Fruit fly (Drosophila melanogaster) whole organism, embryonic: ENCODE measurements around the gene Cortactin.

Experiments used
- CG14860 ChIP-seq: fragments of 200-800 bp; sonication (Bioruptor generic); IDR thresholded peaks from 3 replicates; pipeline ENCODE4 v1.3.6; 2022; ENCODE audit warnings: missing biosample characterization, missing genetic modification characterization; ENCODE audit not compliant: partially characterized antibody
- CG2889 ChIP-seq: fragments of 200-800 bp; sonication (Bioruptor generic); IDR thresholded peaks from 3 replicates; pipeline ENCODE4 v1.3.6; 2022; ENCODE audit warnings: missing biosample characterization, missing genetic modification characterization
- CG7987 ChIP-seq: fragments of 200-800 bp; sonication (Bioruptor generic); optimal IDR thresholded peaks from 2 replicates; lab custom pipeline; 2018; ENCODE audit warnings: missing biosample characterization, mild to moderate bottlenecking, missing genetic modification characterization, moderate library complexity
- aop ChIP-seq: fragments of 200-800 bp; sonication (Bioruptor generic); IDR thresholded peaks from 2 replicates; pipeline ENCODE4 v1.3.6; 2022; ENCODE audit warnings: missing biosample characterization, missing genetic modification characterization
- ap ChIP-seq: fragments of 200-800 bp; sonication (Bioruptor generic); IDR thresholded peaks from 2 replicates; pipeline ENCODE4 v1.3.6; 2022; ENCODE audit warnings: missing biosample characterization, missing genetic modification characterization
- fru ChIP-seq: fragments of >200 bp; optimal IDR thresholded peaks from 2 replicates; lab custom pipeline; 2017
- pnt ChIP-seq: fragments of 200-800 bp; sonication (Bioruptor generic); optimal IDR thresholded peaks from 3 replicates; lab custom pipeline; 2016; ENCODE audit warnings: missing biosample characterization, missing genetic modification characterization
- salm ChIP-seq: fragments of 200-800 bp; sonication (Bioruptor generic); optimal IDR thresholded peaks from 2 replicates; lab custom pipeline; 2018; ENCODE audit warnings: missing biosample characterization, mild to moderate bottlenecking, missing genetic modification characterization
- usp ChIP-seq: fragments of >200 bp; optimal IDR thresholded peaks from 2 replicates; lab custom pipeline; 2017; ENCODE audit warnings: missing biosample characterization, missing genetic modification characterization

DNA sequence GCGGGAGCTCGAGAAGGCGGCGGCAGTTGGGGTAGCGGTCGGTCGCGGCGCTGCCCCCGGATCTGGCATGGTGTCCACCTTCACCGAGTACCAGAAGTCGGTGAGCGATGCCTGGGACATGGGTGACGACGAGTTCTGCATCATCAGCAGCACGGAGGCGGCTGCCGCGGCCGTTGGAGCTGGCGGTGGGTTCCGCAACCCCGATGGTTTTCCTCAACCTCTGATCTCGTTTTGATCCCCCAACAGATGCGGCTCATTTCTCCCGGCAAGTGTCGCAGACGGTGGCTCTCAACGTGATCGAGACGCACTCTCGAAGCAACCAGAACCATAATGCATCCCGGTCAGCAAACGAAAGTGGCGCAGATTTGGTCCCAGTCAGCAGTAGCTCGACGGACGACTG lies 38.2 kb upstream of the Cortactin start:
- no peak for TF ChIP-seq aop (GFP tag; lab: Robert Waterston, UW)
- TF ChIP-seq CG14860 (GFP tag; lab: Robert Waterston, UW), result no peak
- no peak for TF ChIP-seq fru
- TF ChIP-seq usp, result no peak
- TF ChIP-seq CG2889 (GFP tag; lab: Robert Waterston, UW), result no peak
- no peak for TF ChIP-seq CG7987 (GFP tag; lab: Kevin White, UChicago)
- TF ChIP-seq salm (tag; lab: Kevin White, UChicago), result no peak
- TF ChIP-seq ap (GFP tag; lab: Robert Waterston, UW), result no peak
- TF ChIP-seq pnt (GFP tag; lab: Kevin White, UChicago), result no peak
